Worm (Caenorhabditis elegans) whole organism, L2 larva: ENCODE results near the gene K02D10.3.

ENCODE experiments used
- C34F6.9 ChIP-seq: fragments of 150-350 bp; optimal IDR thresholded peaks from 2 replicates; lab custom pipeline; 2014; ENCODE audit warnings: missing biosample characterization, missing genetic modification characterization
- F13H6.1 ChIP-seq: sonication (generic microtip); optimal IDR thresholded peaks from 2 replicates; lab custom pipeline; 2016; ENCODE audit warnings: missing genetic modification characterization, missing compliant biosample characterization
- R02D3.7 ChIP-seq: fragments of 150-350 bp; optimal IDR thresholded peaks from 2 replicates; lab custom pipeline; 2014; ENCODE audit warnings: missing biosample characterization, missing genetic modification characterization
- Y55F3AM.14 ChIP-seq: fragments of 200-800 bp; sonication (Bioruptor generic); optimal IDR thresholded peaks from 2 replicates; lab custom pipeline; 2018; ENCODE audit warnings: mild to moderate bottlenecking, missing genetic modification characterization, missing compliant biosample characterization
- ZK546.5 ChIP-seq: sonication (generic microtip); optimal IDR thresholded peaks from 2 replicates; lab custom pipeline; 2017; ENCODE audit warnings: missing biosample characterization, missing genetic modification characterization
- alr-1 ChIP-seq: fragments of 150-350 bp; optimal IDR thresholded peaks from 2 replicates; lab custom pipeline; 2014; ENCODE audit warnings: missing biosample characterization, missing genetic modification characterization
- aly-2 ChIP-seq: fragments of 150-350 bp; optimal IDR thresholded peaks from 2 replicates; lab custom pipeline; 2014; ENCODE audit warnings: missing biosample characterization, missing genetic modification characterization
- ama-1 ChIP-seq: fragments of 150-350 bp; optimal IDR thresholded peaks from 2 replicates; lab custom pipeline; 2018; ENCODE audit warnings: inconsistent platforms
- blmp-1 ChIP-seq: sonication (generic microtip); optimal IDR thresholded peaks from 2 replicates; lab custom pipeline; 2017; ENCODE audit warnings: missing genetic modification characterization, mild to moderate bottlenecking, missing compliant biosample characterization, antibody characterized with exemption, moderate library complexity; ENCODE audit not compliant: insufficient read depth
- ceh-16 ChIP-seq: fragments of 150-350 bp; optimal IDR thresholded peaks from 2 replicates; lab custom pipeline; 2014; ENCODE audit warnings: missing biosample characterization, missing genetic modification characterization
- ceh-82 ChIP-seq: fragments of 150-350 bp; optimal IDR thresholded peaks from 2 replicates; lab custom pipeline; 2014; ENCODE audit warnings: missing biosample characterization, missing genetic modification characterization
- crh-2 ChIP-seq: sonication (generic microtip); optimal IDR thresholded peaks from 2 replicates; lab custom pipeline; 2017; ENCODE audit warnings: missing biosample characterization, missing genetic modification characterization
- dmd-4 ChIP-seq: sonication (generic microtip); optimal IDR thresholded peaks from 2 replicates; lab custom pipeline; 2017; ENCODE audit warnings: missing biosample characterization, missing genetic modification characterization
- egl-27 ChIP-seq: sonication (generic microtip); optimal IDR thresholded peaks from 3 replicates; lab custom pipeline; 2017; ENCODE audit warnings: missing biosample characterization, missing genetic modification reagents, missing genetic modification characterization
- elt-1 ChIP-seq: fragments of 150-350 bp; optimal IDR thresholded peaks from 2 replicates; lab custom pipeline; 2014; ENCODE audit warnings: missing biosample characterization, missing genetic modification characterization
- elt-3 ChIP-seq: sonication (generic microtip); optimal IDR thresholded peaks from 2 replicates; lab custom pipeline; 2017; ENCODE audit warnings: missing biosample characterization, missing genetic modification characterization
- fos-1 ChIP-seq: fragments of 150-350 bp; optimal IDR thresholded peaks from 2 replicates; lab custom pipeline; 2014; ENCODE audit warnings: missing biosample characterization, missing genetic modification characterization
- gmeb-1 ChIP-seq: fragments of 150-350 bp; optimal IDR thresholded peaks from 2 replicates; lab custom pipeline; 2014; ENCODE audit warnings: missing biosample characterization, missing genetic modification characterization
- lin-11 ChIP-seq: fragments of 150-350 bp; sonication (generic microtip); optimal IDR thresholded peaks from 2 replicates; lab custom pipeline; 2014; ENCODE audit warnings: missing biosample characterization, missing genetic modification characterization, inconsistent platforms, mixed read lengths
- lin-13 ChIP-seq: fragments of 150-350 bp; optimal IDR thresholded peaks from 2 replicates; lab custom pipeline; 2014; ENCODE audit warnings: missing biosample characterization, missing genetic modification reagents, missing genetic modification characterization
- lin-39 ChIP-seq: fragments of 150-350 bp; optimal IDR thresholded peaks from 2 replicates; lab custom pipeline; 2014; ENCODE audit warnings: missing biosample characterization, missing genetic modification reagents, missing genetic modification characterization
- lsy-2 ChIP-seq, 2 experiments: fragments of 150-350 bp in 1 of 2; sonication (generic microtip) in 1 of 2; optimal IDR thresholded peaks; 2 replicates each; lab custom pipeline; 2014 to 2017; ENCODE audit warnings: missing biosample characterization in 2 of 2, missing genetic modification characterization in 2 of 2
- mab-5 ChIP-seq: fragments of 150-350 bp; optimal IDR thresholded peaks from 2 replicates; lab custom pipeline; 2014; ENCODE audit warnings: missing biosample characterization, missing genetic modification characterization
- mbf-1 ChIP-seq: sonication (generic microtip); optimal IDR thresholded peaks from 2 replicates; lab custom pipeline; 2017; ENCODE audit warnings: missing biosample characterization, missing genetic modification characterization
- mdl-1 ChIP-seq, 2 experiments: fragments of 150-350 bp in 1 of 2; sonication (generic microtip) in 1 of 2; optimal IDR thresholded peaks; 2 replicates each; lab custom pipeline; 2017; ENCODE audit warnings: missing biosample characterization in 2 of 2, missing genetic modification characterization in 2 of 2
- nhr-10 ChIP-seq: sonication (generic microtip); optimal IDR thresholded peaks from 2 replicates; lab custom pipeline; 2017; ENCODE audit warnings: missing biosample characterization, missing genetic modification characterization
- nhr-11 ChIP-seq: fragments of 150-350 bp; optimal IDR thresholded peaks from 2 replicates; lab custom pipeline; 2014; ENCODE audit warnings: missing biosample characterization, missing genetic modification characterization
- nhr-12 ChIP-seq: fragments of 150-350 bp; optimal IDR thresholded peaks from 2 replicates; lab custom pipeline; 2014; ENCODE audit warnings: missing biosample characterization, missing genetic modification characterization
- nhr-129 ChIP-seq: fragments of 150-350 bp; optimal IDR thresholded peaks from 2 replicates; lab custom pipeline; 2014; ENCODE audit warnings: missing biosample characterization, missing genetic modification characterization
- nhr-21 ChIP-seq: fragments of 150-350 bp; optimal IDR thresholded peaks from 2 replicates; lab custom pipeline; 2014; ENCODE audit warnings: missing biosample characterization, missing genetic modification characterization
- nhr-23 ChIP-seq: fragments of 150-350 bp; optimal IDR thresholded peaks from 2 replicates; lab custom pipeline; 2014; ENCODE audit warnings: missing biosample characterization, missing genetic modification reagents, missing genetic modification characterization
- nhr-237 ChIP-seq: fragments of 150-350 bp; optimal IDR thresholded peaks from 2 replicates; lab custom pipeline; 2014; ENCODE audit warnings: missing biosample characterization, missing genetic modification characterization
- nhr-25 ChIP-seq: fragments of 150-350 bp; sonication (generic microtip); optimal IDR thresholded peaks from 3 replicates; lab custom pipeline; 2014; ENCODE audit warnings: missing biosample characterization, missing genetic modification characterization
- nhr-6 ChIP-seq: fragments of 150-350 bp; optimal IDR thresholded peaks from 2 replicates; lab custom pipeline; 2014; ENCODE audit warnings: missing biosample characterization, missing genetic modification characterization
- nhr-77 ChIP-seq: fragments of 150-350 bp; optimal IDR thresholded peaks from 2 replicates; lab custom pipeline; 2014; ENCODE audit warnings: missing biosample characterization, missing genetic modification characterization
- peb-1 ChIP-seq: fragments of 150-350 bp; optimal IDR thresholded peaks from 2 replicates; lab custom pipeline; 2014; ENCODE audit warnings: missing biosample characterization, missing genetic modification characterization
- sem-4 ChIP-seq: fragments of 150-350 bp; optimal IDR thresholded peaks from 2 replicates; lab custom pipeline; 2014; ENCODE audit warnings: missing biosample characterization, missing genetic modification reagents, missing genetic modification characterization
- skn-1 ChIP-seq: sonication (generic microtip); optimal IDR thresholded peaks from 2 replicates; lab custom pipeline; 2017; ENCODE audit warnings: missing biosample characterization, missing genetic modification characterization
- sma-3 ChIP-seq: sonication (generic microtip); optimal IDR thresholded peaks from 2 replicates; lab custom pipeline; 2016; ENCODE audit warnings: missing genetic modification reagents, missing genetic modification characterization, missing compliant biosample characterization
- sma-9 ChIP-seq, 2 experiments: fragments of 150-350 bp in 1 of 2; sonication (generic microtip) in 1 of 2; optimal IDR thresholded peaks; 2 replicates each; lab custom pipeline; 2014 to 2016; ENCODE audit warnings: missing genetic modification characterization in 2 of 2, mild to moderate bottlenecking in 1 of 2, missing biosample characterization in 1 of 2, missing compliant biosample characterization in 1 of 2, missing genetic modification reagents in 1 of 2, moderate library complexity in 1 of 2
- snpc-4 ChIP-seq: fragments of 150-350 bp; optimal IDR thresholded peaks from 2 replicates; lab custom pipeline; 2014; ENCODE audit warnings: missing biosample characterization, missing genetic modification characterization
- unc-39 ChIP-seq: fragments of 150-350 bp; optimal IDR thresholded peaks from 2 replicates; lab custom pipeline; 2014; ENCODE audit warnings: missing biosample characterization, missing genetic modification characterization
- unc-55 ChIP-seq: fragments of 150-350 bp; sonication (generic microtip); optimal IDR thresholded peaks from 3 replicates; lab custom pipeline; 2014; ENCODE audit warnings: missing biosample characterization, missing genetic modification reagents, missing genetic modification characterization
- unc-62 ChIP-seq: fragments of 150-350 bp; optimal IDR thresholded peaks from 2 replicates; lab custom pipeline; 2014; ENCODE audit warnings: missing biosample characterization, missing genetic modification reagents, missing genetic modification characterization
- zag-1 ChIP-seq: fragments of 150-350 bp; optimal IDR thresholded peaks from 2 replicates; lab custom pipeline; 2014; ENCODE audit warnings: missing biosample characterization, missing genetic modification characterization
- ztf-1 ChIP-seq: fragments of 200-800 bp; sonication (Bioruptor generic); conservative IDR thresholded peaks from 2 replicates; pipeline ENCODE4 v1.3.6; 2022; ENCODE audit warnings: missing genetic modification characterization, missing compliant biosample characterization
- ztf-11 ChIP-seq: sonication (generic microtip); optimal IDR thresholded peaks from 2 replicates; lab custom pipeline; 2017; ENCODE audit warnings: missing biosample characterization, missing genetic modification characterization
- ztf-4 ChIP-seq: fragments of 150-350 bp; optimal IDR thresholded peaks from 2 replicates; lab custom pipeline; 2014; ENCODE audit warnings: missing biosample characterization, missing genetic modification characterization

The K02D10.3 gene

ce11 chrIII:8741955-8742354 lies 29.8 kb downstream of the K02D10.3 start:
- no peak for TF ChIP-seq unc-39 (tag; lab: Kevin White, UChicago)
- TF ChIP-seq unc-55 (GFP tag; lab: Kevin White, UChicago) = no peak
- TF ChIP-seq nhr-237 = no peak
- TF ChIP-seq nhr-23 (tag; lab: Kevin White, UChicago) = no peak
- no peak for TF ChIP-seq nhr-77 (tag; lab: Kevin White, UChicago)

DNA sequence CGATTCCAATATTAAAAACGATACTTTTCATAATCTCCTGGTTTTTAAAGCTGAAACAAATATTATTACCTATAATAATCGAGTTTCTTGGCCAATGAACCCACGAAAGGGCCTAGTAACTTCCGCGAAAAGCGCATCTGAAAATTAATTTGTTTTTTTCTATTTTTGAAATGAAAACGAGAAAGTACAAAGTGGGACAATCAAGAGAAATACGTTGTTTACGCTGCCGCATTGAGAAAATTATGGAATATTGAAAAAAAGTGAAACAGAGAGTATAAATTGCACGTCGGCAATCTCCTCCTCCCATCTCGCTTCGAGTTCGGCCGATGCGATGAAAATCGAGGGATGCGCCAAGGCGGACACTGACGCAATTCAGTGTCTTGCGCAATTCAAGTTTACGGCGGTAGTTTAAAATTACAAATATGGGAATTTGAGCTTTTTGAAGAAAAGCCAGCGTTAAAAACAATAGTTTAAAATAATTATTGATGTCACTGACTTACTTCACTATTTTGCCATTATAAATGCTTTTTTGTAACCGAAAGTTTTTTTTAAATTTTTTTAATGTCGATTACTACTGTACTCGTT lies 30.4 kb downstream of the K02D10.3 start, which contains the start of gene pdhk-2:
TSS of gene pdhk-2 (minus strand) at position 137 of the 585 bp plus-strand sequence.
- TF ChIP-seq F13H6.1 (tag; lab: Kevin White, UChicago) = peak; percentile 94
- peak; percentile 92 for TF ChIP-seq nhr-129
- peak; percentile 64 for TF ChIP-seq ZK546.5 (tag; lab: Kevin White, UChicago)
- peak; percentile 8 for TF ChIP-seq nhr-12 (tag; lab: Kevin White, UChicago)
- TF ChIP-seq snpc-4 = peak; percentile 61
- TF ChIP-seq unc-55 (GFP tag; lab: Kevin White, UChicago) = peak; percentile 99
- TF ChIP-seq Y55F3AM.14 (GFP tag; lab: Kevin White, UChicago) = peak; percentile 65
- peak; percentile 90 for TF ChIP-seq sem-4
- no peak for TF ChIP-seq dmd-4
- no peak for TF ChIP-seq lin-39 (tag; lab: Kevin White, UChicago)
- TF ChIP-seq nhr-11 = no peak
- TF ChIP-seq sma-3 (GFP tag; lab: Kevin White, UChicago) = peak; percentile 93
- TF ChIP-seq mbf-1 (tag; lab: Kevin White, UChicago) = no peak
- TF ChIP-seq zag-1 (tag; lab: Kevin White, UChicago) = peak; percentile 91
- TF ChIP-seq alr-1 (tag; lab: Kevin White, UChicago) = no peak
- peak; percentile 93 for TF ChIP-seq nhr-25
- TF ChIP-seq blmp-1 (tag; lab: Kevin White, UChicago) = peak; percentile 47
- TF ChIP-seq nhr-77 (tag; lab: Kevin White, UChicago) = peak; percentile 85
- TF ChIP-seq aly-2 (tag; lab: Kevin White, UChicago) = no peak
- peak; percentile 89 for TF ChIP-seq fos-1 (tag; lab: Kevin White, UChicago)
- TF ChIP-seq elt-3 (tag; lab: Kevin White, UChicago) = no peak
- peak; percentile 92 for TF ChIP-seq lin-13 (GFP tag; lab: Kevin White, UChicago)
- no peak for TF ChIP-seq unc-39 (tag; lab: Kevin White, UChicago)
- TF ChIP-seq nhr-237 = no peak
- peak; percentile 90 for TF ChIP-seq ztf-4 (tag; lab: Kevin White, UChicago)
- TF ChIP-seq nhr-10 (tag; lab: Kevin White, UChicago) = peak; percentile 75
- TF ChIP-seq unc-62 = peak; percentile 57
- TF ChIP-seq sma-9 (GFP tag; optimal IDR thresholded peaks at IDR 0.05; lab: Kevin White, UChicago) = peak; percentile 95
- no peak for TF ChIP-seq sma-9 (tag; optimal IDR thresholded peaks at IDR 0.05; lab: Kevin White, UChicago)
- peak; percentile 87 for TF ChIP-seq egl-27 (tag; lab: Kevin White, UChicago)
- TF ChIP-seq nhr-21 (tag; lab: Kevin White, UChicago) = peak; percentile 89
- peak; percentile 77 for TF ChIP-seq ceh-82 (tag; lab: Kevin White, UChicago)
- TF ChIP-seq mab-5 (tag; lab: Kevin White, UChicago) = peak; percentile 92
- no peak for TF ChIP-seq peb-1 (tag; lab: Kevin White, UChicago)
- TF ChIP-seq lsy-2 (tag; optimal IDR thresholded peaks at IDR 0.05; lab: Kevin White, UChicago) = peak; percentile 92 to 96
- no peak for TF ChIP-seq skn-1 (tag; lab: Kevin White, UChicago)
- no peak for TF ChIP-seq ztf-1 (GFP tag; lab: Robert Waterston, UW)
- peak; percentile 95 for TF ChIP-seq crh-2 (tag; lab: Kevin White, UChicago)
- TF ChIP-seq C34F6.9 = peak; percentile 98
- peak in 1 of 2 experiments; percentile 66 for TF ChIP-seq mdl-1 (tag; optimal IDR thresholded peaks at IDR 0.05; lab: Kevin White, UChicago)
- TF ChIP-seq ceh-16 (tag; lab: Kevin White, UChicago) = peak; percentile 92
- TF ChIP-seq nhr-6 (tag; lab: Kevin White, UChicago) = peak; percentile 75
- TF ChIP-seq elt-1 (tag; lab: Kevin White, UChicago) = no peak
- TF ChIP-seq gmeb-1 (tag; lab: Kevin White, UChicago) = peak; percentile 99
- peak; percentile 92 for TF ChIP-seq lin-11
- TF ChIP-seq ztf-11 = peak; percentile 43
- peak; percentile 71 for TF ChIP-seq R02D3.7
- no peak for TF ChIP-seq nhr-23 (tag; lab: Kevin White, UChicago)
- TF ChIP-seq ama-1 = peak; percentile 45
